Worm (Caenorhabditis elegans): ENCODE results near the gene vnut-1.

vnut-1 gene

DNA sequence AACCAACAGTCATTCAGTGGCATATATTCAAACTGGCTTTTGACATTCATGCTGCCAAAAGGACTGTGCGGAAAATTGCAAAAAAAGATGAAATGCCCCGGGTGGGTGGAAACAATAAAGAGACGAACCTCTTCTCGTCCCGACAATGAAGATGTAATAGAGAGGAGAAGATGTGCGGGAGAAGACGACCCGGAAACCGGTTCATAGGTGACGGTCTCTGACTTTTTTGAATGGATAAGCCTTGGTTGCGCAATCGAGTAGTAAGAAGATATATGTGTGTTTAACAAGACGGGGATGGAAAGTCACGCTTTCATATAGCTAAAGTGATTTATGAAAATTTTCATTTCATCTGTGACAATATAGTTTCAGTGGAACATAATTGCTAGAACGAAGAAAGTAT lies 8.8 kb upstream of the vnut-1 start:
- TF ChIP-seq elt-1 (tag; optimal IDR thresholded peaks at IDR 0.05; ENCODE audit: borderline replicate concordance, insufficient read depth), result no peak
- peak; percentile 1 for TF ChIP-seq unc-62 (GFP tag; optimal IDR thresholded peaks at IDR 0.05)
- no peak for TF ChIP-seq mep-1 (tag; optimal IDR thresholded peaks at IDR 0.05)
- TF ChIP-seq zip-8 (tag; optimal IDR thresholded peaks at IDR 0.05), result peak; percentile 38
- no peak for TF ChIP-seq sem-2 (GFP tag; optimal IDR thresholded peaks at IDR 0.05)
- TF ChIP-seq unc-39 (tag; optimal IDR thresholded peaks at IDR 0.05), result no peak

- TF ChIP-seq ceh-43 (GFP tag; optimal IDR thresholded peaks at IDR 0.05) (no peak), zip-8 (tag; optimal IDR thresholded peaks at IDR 0.05) (no peak)
These were observed 5.8 kb upstream of the vnut-1 start for ce11 chrII:14483813-14484212.

DNA sequence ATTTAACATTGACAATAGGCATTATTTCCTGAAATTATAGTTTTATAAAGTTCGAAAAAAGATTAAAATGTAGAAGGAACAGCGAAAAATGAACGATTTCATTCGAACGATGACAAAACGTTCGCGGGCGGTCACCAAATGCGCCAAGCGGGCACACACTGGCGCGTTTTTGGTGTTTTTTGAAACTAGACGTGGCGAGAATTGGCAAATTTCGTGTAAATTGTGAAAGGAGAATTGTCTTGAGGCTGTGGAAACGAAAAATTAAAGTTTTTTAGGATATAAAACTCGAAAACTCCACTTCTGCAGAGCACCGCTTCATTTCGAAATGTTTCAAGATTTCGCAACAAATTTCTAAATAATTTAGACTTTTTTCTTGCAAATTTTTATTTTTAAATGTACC lies 941 bp upstream of the vnut-1 start, which contains the start of gene usp-14:
Gene usp-14, minus strand, starts transcription at position 28 of the 400 bp plus-strand sequence.
- TF ChIP-seq bed-3 (GFP tag; optimal IDR thresholded peaks at IDR 0.05) (no peak), nhr-28 (tag; optimal IDR thresholded peaks at IDR 0.05) (no peak), nhr-237 (tag; optimal IDR thresholded peaks at IDR 0.05) (no peak), lin-13 (tag; optimal IDR thresholded peaks at IDR 0.05) (peak; percentile 41), drap-1 (GFP tag; optimal IDR thresholded peaks at IDR 0.05) (no peak), unc-120 (tag; optimal IDR thresholded peaks at IDR 0.05; ENCODE audit: poor library complexity, severe bottlenecking) (peak; percentile 30)

DNA sequence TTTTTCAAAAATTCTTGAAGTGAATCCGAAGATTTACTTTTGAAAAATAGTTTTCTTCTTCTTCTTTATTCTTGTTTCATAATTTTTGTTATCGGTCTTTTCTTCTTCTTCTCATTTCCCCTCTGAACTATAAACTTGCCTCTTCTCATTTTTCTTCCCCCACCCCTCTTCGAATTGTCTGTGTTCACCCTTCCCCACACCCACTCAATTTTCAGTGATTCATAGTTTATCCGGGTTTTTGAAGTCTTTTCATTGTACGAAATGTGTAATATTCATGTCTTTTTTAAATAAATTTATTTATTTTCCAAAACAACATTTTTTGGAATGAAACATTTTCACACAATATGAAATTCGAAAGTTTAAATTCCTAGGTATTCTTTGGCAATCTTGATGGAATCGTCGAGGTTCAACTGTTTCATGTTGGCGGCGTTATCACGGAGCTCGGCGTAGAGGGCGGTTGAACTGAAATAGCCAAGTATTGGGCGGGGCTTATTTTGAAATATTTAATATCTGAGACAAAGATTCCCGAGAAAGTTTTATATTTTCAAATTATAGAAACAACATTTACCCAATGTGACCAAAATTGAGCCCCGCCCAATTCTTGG lies 3.1 kb downstream of the vnut-1 start:
- TF ChIP-seq lin-13 (tag; optimal IDR thresholded peaks at IDR 0.05) (no peak), elt-3 (tag; optimal IDR thresholded peaks at IDR 0.05) (no peak), lin-32 (GFP tag; optimal IDR thresholded peaks at IDR 0.05) (no peak), tbx-8 (GFP tag; optimal IDR thresholded peaks at IDR 0.05) (no peak), ceh-83 (GFP tag; optimal IDR thresholded peaks at IDR 0.05) (no peak), mls-2 (tag; optimal IDR thresholded peaks at IDR 0.05) (no peak), ztf-11 (tag; optimal IDR thresholded peaks at IDR 0.05) (no peak), M03D4.4 (tag; optimal IDR thresholded peaks at IDR 0.05) (no peak), pha-4 (tag; optimal IDR thresholded peaks at IDR 0.05) (no peak), flh-1 (GFP tag; optimal IDR thresholded peaks at IDR 0.05) (no peak), blmp-1 (tag; optimal IDR thresholded peaks at IDR 0.05) (no peak), mep-1 (tag; optimal IDR thresholded peaks at IDR 0.05) (no peak), hlh-1 (tag; optimal IDR thresholded peaks at IDR 0.05) (no peak), snpc-4 (tag; optimal IDR thresholded peaks at IDR 0.05) (no peak), nhr-12 (tag; optimal IDR thresholded peaks at IDR 0.05) (no peak), sptf-1 (tag; optimal IDR thresholded peaks at IDR 0.05) (no peak), zip-8 (tag; optimal IDR thresholded peaks at IDR 0.05) (no peak), drap-1 (GFP tag; optimal IDR thresholded peaks at IDR 0.05) (no peak), unc-62 (GFP tag; optimal IDR thresholded peaks at IDR 0.05) (no peak)

- TF ChIP-seq ceh-39 (tag; optimal IDR thresholded peaks at IDR 0.05), result no peak
- TF ChIP-seq elt-3 (tag; optimal IDR thresholded peaks at IDR 0.05), result no peak
- no peak for TF ChIP-seq mep-1 (tag; optimal IDR thresholded peaks at IDR 0.05)
- TF ChIP-seq mls-2 (tag; optimal IDR thresholded peaks at IDR 0.05), result no peak
- no peak for TF ChIP-seq nhr-2 (tag; optimal IDR thresholded peaks at IDR 0.05)
- TF ChIP-seq lin-32 (GFP tag; optimal IDR thresholded peaks at IDR 0.05), result no peak
- no peak for TF ChIP-seq unc-62 (GFP tag; optimal IDR thresholded peaks at IDR 0.05)
- TF ChIP-seq bed-3 (GFP tag; optimal IDR thresholded peaks at IDR 0.05), result no peak
- TF ChIP-seq ceh-83 (GFP tag; optimal IDR thresholded peaks at IDR 0.05), result no peak
- TF ChIP-seq sptf-1 (tag; optimal IDR thresholded peaks at IDR 0.05), result no peak
- TF ChIP-seq nhr-237 (tag; optimal IDR thresholded peaks at IDR 0.05), result no peak
- TF ChIP-seq snpc-4 (tag; optimal IDR thresholded peaks at IDR 0.05), result no peak
- TF ChIP-seq lin-13 (tag; optimal IDR thresholded peaks at IDR 0.05), result no peak
- TF ChIP-seq M03D4.4 (tag; optimal IDR thresholded peaks at IDR 0.05), result no peak
- TF ChIP-seq lsy-2 (tag; optimal IDR thresholded peaks at IDR 0.05), result no peak
- no peak for TF ChIP-seq blmp-1 (tag; optimal IDR thresholded peaks at IDR 0.05)
- no peak for TF ChIP-seq nhr-12 (tag; optimal IDR thresholded peaks at IDR 0.05)
These were observed 4.4 kb downstream of the vnut-1 start for ce11 chrII:14494014-14494413.

- TF ChIP-seq mep-1 (tag; optimal IDR thresholded peaks at IDR 0.05) (no peak), nhr-2 (tag; optimal IDR thresholded peaks at IDR 0.05) (no peak), hlh-1 (tag; optimal IDR thresholded peaks at IDR 0.05) (no peak), ztf-11 (tag; optimal IDR thresholded peaks at IDR 0.05) (no peak), ham-2 (GFP tag; optimal IDR thresholded peaks at IDR 0.05) (no peak)
These were observed 4.6 kb downstream of the vnut-1 start, which contains the start of gene cysl-2 for ce11 chrII:14494414-14494463. Gene cysl-2 (minus strand): TSS chrII:14494451.

Data from whole organism, mixed stage, embryonic.